Fruit fly (Drosophila melanogaster) whole organism, embryonic: Measurements from ENCODE around the gene mio.
A peak's percentile ranks its signal among the peaks of the same experiment; 100 is the strongest.

Experiments used
- Adf1 ChIP-seq: fragments of 200-800 bp; sonication (Bioruptor generic); IDR thresholded peaks from 2 replicates; pipeline ENCODE4 v1.3.6; 2022; ENCODE audit warnings: missing biosample characterization, missing genetic modification characterization
- Asciz ChIP-seq: fragments of 200-800 bp; sonication (Bioruptor generic); optimal IDR thresholded peaks from 2 replicates; lab custom pipeline; 2017; ENCODE audit warnings: missing biosample characterization, mild to moderate bottlenecking, missing genetic modification characterization, missing genetic modification reagents
- B-H2 ChIP-seq: fragments of 200-800 bp; sonication (Bioruptor generic); optimal IDR thresholded peaks from 2 replicates; lab custom pipeline; 2018; ENCODE audit warnings: missing biosample characterization, mild to moderate bottlenecking, missing genetic modification characterization
- Bdp1 ChIP-seq: fragments of 200-800 bp; sonication (Bioruptor generic); optimal IDR thresholded peaks from 3 replicates; lab custom pipeline; 2016; ENCODE audit warnings: missing biosample characterization, missing genetic modification characterization
- Bgb ChIP-seq: fragments of 200-800 bp; sonication (Bioruptor generic); IDR thresholded peaks from 2 replicates; pipeline ENCODE4 v1.3.6; 2022; ENCODE audit warnings: missing biosample characterization, missing genetic modification characterization; ENCODE audit not compliant: partially characterized antibody
- CG10267 ChIP-seq: fragments of 200-800 bp; sonication (Bioruptor generic); optimal IDR thresholded peaks from 2 replicates; lab custom pipeline; 2018; ENCODE audit warnings: missing biosample characterization, mild to moderate bottlenecking, missing genetic modification characterization, moderate library complexity
- CG10431 ChIP-seq: fragments of 200-800 bp; sonication (Bioruptor generic); optimal IDR thresholded peaks from 3 replicates; lab custom pipeline; 2018; ENCODE audit warnings: missing biosample characterization, mild to moderate bottlenecking, missing genetic modification characterization
- CG10565 ChIP-seq: fragments of 200-800 bp; sonication (Bioruptor generic); optimal IDR thresholded peaks from 3 replicates; lab custom pipeline; 2016; ENCODE audit warnings: missing biosample characterization, mild to moderate bottlenecking, missing genetic modification characterization
- CG12155 ChIP-seq: fragments of 200-800 bp; sonication (Bioruptor generic); optimal IDR thresholded peaks from 3 replicates; lab custom pipeline; 2016; ENCODE audit warnings: missing biosample characterization, missing genetic modification characterization
- CG12236 ChIP-seq: fragments of 200-800 bp; sonication (Bioruptor generic); optimal IDR thresholded peaks from 2 replicates; lab custom pipeline; 2016; ENCODE audit warnings: missing biosample characterization, missing genetic modification characterization
- CG13287 ChIP-seq: fragments of 200-800 bp; sonication (Bioruptor generic); IDR thresholded peaks from 2 replicates; pipeline ENCODE4 v1.3.6; 2022; ENCODE audit warnings: missing biosample characterization, missing genetic modification characterization; ENCODE audit not compliant: partially characterized antibody
- CG1529 ChIP-seq: fragments of 200-800 bp; sonication (Bioruptor generic); optimal IDR thresholded peaks from 3 replicates; lab custom pipeline; 2018; ENCODE audit warnings: missing biosample characterization, missing genetic modification characterization
- CG17385 ChIP-seq: fragments of 200-800 bp; sonication (Bioruptor generic); optimal IDR thresholded peaks from 3 replicates; lab custom pipeline; 2018; ENCODE audit warnings: missing biosample characterization, mild to moderate bottlenecking, missing genetic modification characterization
- CG2712 ChIP-seq: fragments of 200-800 bp; optimal IDR thresholded peaks from 3 replicates; lab custom pipeline; 2019; ENCODE audit warnings: missing biosample characterization, mild to moderate bottlenecking, missing genetic modification characterization, moderate library complexity
- CG2875 ChIP-seq: fragments of 200-800 bp; sonication (Bioruptor generic); optimal IDR thresholded peaks from 2 replicates; lab custom pipeline; 2017; ENCODE audit warnings: missing biosample characterization, mild to moderate bottlenecking, missing genetic modification characterization, missing genetic modification reagents
- CG30431 ChIP-seq: fragments of 200-800 bp; sonication (Bioruptor generic); optimal IDR thresholded peaks from 2 replicates; lab custom pipeline; 2017; ENCODE audit warnings: missing biosample characterization, missing genetic modification characterization
- CG3065 ChIP-seq: fragments of 200-800 bp; sonication (Bioruptor generic); optimal IDR thresholded peaks from 2 replicates; lab custom pipeline; 2016; ENCODE audit warnings: missing biosample characterization, missing genetic modification characterization
- CG31441 ChIP-seq: fragments of 200-800 bp; sonication (Bioruptor generic); IDR thresholded peaks from 2 replicates; pipeline ENCODE4 v1.3.6; 2022; ENCODE audit warnings: missing biosample characterization, missing genetic modification characterization
- CG3847 ChIP-seq: fragments of 200-800 bp; sonication (Bioruptor generic); IDR thresholded peaks from 2 replicates; pipeline ENCODE4 v1.3.6; 2022; ENCODE audit warnings: missing biosample characterization, missing genetic modification characterization
- CG42726 ChIP-seq: fragments of 200-800 bp; sonication (Bioruptor generic); IDR thresholded peaks from 2 replicates; pipeline ENCODE4 v1.3.6; 2022; ENCODE audit warnings: missing biosample characterization, missing genetic modification characterization; ENCODE audit not compliant: partially characterized antibody
- CG43689 ChIP-seq: fragments of 200-800 bp; sonication (Bioruptor generic); IDR thresholded peaks from 2 replicates; pipeline ENCODE4 v1.3.6; 2022; ENCODE audit warnings: missing biosample characterization, missing genetic modification characterization
- CG9215 ChIP-seq: fragments of 200-800 bp; sonication (Bioruptor generic); IDR thresholded peaks from 2 replicates; pipeline ENCODE4 v1.3.6; 2022; ENCODE audit warnings: missing biosample characterization, missing genetic modification characterization
- Dek ChIP-seq: fragments of 200-800 bp; sonication (Bioruptor generic); optimal IDR thresholded peaks from 3 replicates; lab custom pipeline; 2019; ENCODE audit warnings: missing biosample characterization, mild to moderate bottlenecking, missing genetic modification characterization, moderate library complexity
- Eip74EF ChIP-seq, 2 experiments: fragments of 200-800 bp in 1 of 2; fragments of >200 bp in 1 of 2; sonication (Bioruptor generic) in 1 of 2; optimal IDR thresholded peaks; 2 replicates each; lab custom pipeline; 2017 to 2019; ENCODE audit warnings: missing biosample characterization in 2 of 2, missing genetic modification characterization in 2 of 2, mild to moderate bottlenecking in 1 of 2, moderate library complexity in 1 of 2
- Ets65A ChIP-seq: fragments of 200-800 bp; sonication (Bioruptor generic); peaks from one replicate; lab custom pipeline; 2016; ENCODE audit warnings: missing biosample characterization, missing genetic modification characterization
- H2.0 ChIP-seq: fragments of 200-800 bp; sonication (Bioruptor generic); IDR thresholded peaks from 2 replicates; pipeline ENCODE4 v1.3.6; 2022; ENCODE audit warnings: missing biosample characterization, missing genetic modification characterization
- Hand ChIP-seq: fragments of 200-800 bp; sonication (Bioruptor generic); optimal IDR thresholded peaks from 2 replicates; lab custom pipeline; 2017; ENCODE audit warnings: mild to moderate bottlenecking, missing biosample characterization, missing genetic modification reagents, missing genetic modification characterization
- Poxn ChIP-seq: fragments of 200-800 bp; sonication (Bioruptor generic); IDR thresholded peaks from 2 replicates; pipeline ENCODE4 v1.3.6; 2022; ENCODE audit warnings: missing biosample characterization, missing genetic modification characterization
- Ravus ChIP-seq: fragments of 200-800 bp; sonication (Bioruptor generic); IDR thresholded peaks from 2 replicates; pipeline ENCODE4 v1.3.6; 2022; ENCODE audit warnings: missing biosample characterization, missing genetic modification characterization
- ac ChIP-seq: fragments of 200-800 bp; sonication (Bioruptor generic); optimal IDR thresholded peaks from 3 replicates; lab custom pipeline; 2017; ENCODE audit warnings: missing biosample characterization, mild to moderate bottlenecking, missing genetic modification characterization
- ase ChIP-seq: fragments of 200-800 bp; sonication (Bioruptor generic); IDR thresholded peaks from 3 replicates; pipeline ENCODE4 v1.3.6; 2022; ENCODE audit warnings: missing biosample characterization, missing genetic modification characterization
- bowl ChIP-seq: fragments of 200-800 bp; sonication (Bioruptor generic); IDR thresholded peaks from 2 replicates; pipeline ENCODE4 v1.3.6; 2022; ENCODE audit warnings: missing biosample characterization, missing genetic modification characterization
- btn ChIP-seq: fragments of 200-800 bp; sonication (Bioruptor generic); optimal IDR thresholded peaks from 2 replicates; lab custom pipeline; 2016; ENCODE audit warnings: missing biosample characterization, missing genetic modification characterization
- ci ChIP-seq: fragments of 200-800 bp; sonication (Bioruptor generic); IDR thresholded peaks from 3 replicates; pipeline ENCODE4 v1.3.6; 2022; ENCODE audit warnings: missing biosample characterization, missing genetic modification characterization
- croc ChIP-seq: fragments of 200-800 bp; sonication (Bioruptor generic); conservative IDR thresholded peaks from 3 replicates; pipeline ENCODE4 v1.3.6; 2022; ENCODE audit warnings: missing biosample characterization, missing genetic modification characterization
- kah ChIP-seq: fragments of 200-800 bp; sonication (Bioruptor generic); optimal IDR thresholded peaks from 2 replicates; lab custom pipeline; 2018; ENCODE audit warnings: missing biosample characterization, mild to moderate bottlenecking, missing genetic modification characterization
- kay ChIP-seq: fragments of 200-800 bp; sonication (Bioruptor generic); optimal IDR thresholded peaks from 2 replicates; lab custom pipeline; 2016; ENCODE audit warnings: missing biosample characterization, missing genetic modification characterization
- nerfin-2 ChIP-seq: fragments of 200-800 bp; sonication (Bioruptor generic); IDR thresholded peaks from 2 replicates; pipeline ENCODE4 v1.3.6; 2022; ENCODE audit warnings: missing biosample characterization, missing genetic modification characterization; ENCODE audit not compliant: partially characterized antibody
- rib ChIP-seq: fragments of 200-800 bp; sonication (Bioruptor generic); IDR thresholded peaks from 2 replicates; pipeline ENCODE4 v1.3.6; 2022; ENCODE audit warnings: missing biosample characterization, missing genetic modification characterization
- sim ChIP-seq: fragments of 200-800 bp; sonication (Bioruptor generic); IDR thresholded peaks from 2 replicates; pipeline ENCODE4 v1.3.6; 2022; ENCODE audit warnings: missing biosample characterization, missing genetic modification characterization
- sima ChIP-seq: fragments of 200-800 bp; sonication (Bioruptor generic); optimal IDR thresholded peaks from 2 replicates; lab custom pipeline; 2016; ENCODE audit warnings: missing biosample characterization, missing genetic modification characterization
- so ChIP-seq: fragments of 200-800 bp; sonication (Bioruptor generic); IDR thresholded peaks from 3 replicates; pipeline ENCODE4 v1.3.6; 2022; ENCODE audit warnings: missing biosample characterization, missing genetic modification characterization
- sqz ChIP-seq: fragments of 200-800 bp; sonication (Bioruptor generic); optimal IDR thresholded peaks from 3 replicates; lab custom pipeline; 2018; ENCODE audit warnings: missing biosample characterization, mild to moderate bottlenecking, missing genetic modification characterization
- tin ChIP-seq: fragments of 200-800 bp; sonication (Bioruptor generic); optimal IDR thresholded peaks from 3 replicates; lab custom pipeline; 2016; ENCODE audit warnings: missing biosample characterization, missing genetic modification characterization
- toy ChIP-seq: fragments of 200-800 bp; sonication (Bioruptor generic); IDR thresholded peaks from 2 replicates; pipeline ENCODE4 v1.3.6; 2022; ENCODE audit warnings: missing biosample characterization, missing genetic modification characterization
- ttk ChIP-seq: fragments of 200-800 bp; sonication (Bioruptor generic); IDR thresholded peaks from 2 replicates; pipeline ENCODE4 v2.1.2; 2022; ENCODE audit warnings: missing biosample characterization, missing genetic modification characterization
- tx ChIP-seq: fragments of 200-800 bp; sonication (Bioruptor generic); optimal IDR thresholded peaks from 2 replicates; lab custom pipeline; 2016; ENCODE audit warnings: missing biosample characterization, missing genetic modification characterization
- wor ChIP-seq: fragments of 200-800 bp; sonication (Bioruptor generic); IDR thresholded peaks from 2 replicates; pipeline ENCODE4 v1.3.6; 2022; ENCODE audit warnings: missing biosample characterization, missing genetic modification characterization
- yki ChIP-seq: fragments of >200 bp; optimal IDR thresholded peaks from 3 replicates; lab custom pipeline; 2018
- zf30C ChIP-seq: fragments of 200-800 bp; sonication (Bioruptor generic); optimal IDR thresholded peaks from 3 replicates; lab custom pipeline; 2018; ENCODE audit warnings: missing biosample characterization, mild to moderate bottlenecking, missing genetic modification characterization

The mio gene

dm6 chr2L:2175930-2176643 lies 41.0 kb upstream of the mio start (continued):
- 0 out of 3 replicates have a peak, but pooled peaks have one; percentile 15 for TF ChIP-seq croc (GFP tag; lab: Robert Waterston, UW)
- TF ChIP-seq CG42726 (GFP tag; lab: Robert Waterston, UW) = no peak
- TF ChIP-seq ase (GFP tag; lab: Robert Waterston, UW) = 0 out of 3 replicates have a peak, but pooled peaks have one; percentile 33
- no peak for TF ChIP-seq zf30C
- no peak for TF ChIP-seq nerfin-2
- no peak for TF ChIP-seq kah (GFP tag; lab: Kevin White, UChicago)
- TF ChIP-seq CG9215 (GFP tag; lab: Robert Waterston, UW) = peak; percentile 33
- no peak for TF ChIP-seq btn (GFP tag; lab: Kevin White, UChicago)
- peak; percentile 8 for TF ChIP-seq B-H2 (GFP tag; lab: Kevin White, UChicago)
- peak; percentile 27 for TF ChIP-seq sqz (GFP tag; lab: Kevin White, UChicago)
- no peak for TF ChIP-seq CG17385
- TF ChIP-seq yki (lab: Kevin White, UChicago) = no peak
- TF ChIP-seq CG2712 (tag; lab: Kevin White, UChicago) = peak; percentile 53
- no peak for TF ChIP-seq sim (GFP tag; lab: Robert Waterston, UW)
- TF ChIP-seq tin (GFP tag; lab: Kevin White, UChicago) = no peak
- no peak for TF ChIP-seq Poxn (GFP tag; lab: Robert Waterston, UW)
- TF ChIP-seq Adf1 (GFP tag; lab: Robert Waterston, UW) = peak; percentile 59
- TF ChIP-seq H2.0 = no peak; the same call in 1 of the 2 replicates
- TF ChIP-seq CG2875 (GFP tag; lab: Kevin White, UChicago) = no peak
- no peak for TF ChIP-seq CG10565
- TF ChIP-seq CG3065 (GFP tag; lab: Kevin White, UChicago) = no peak
- TF ChIP-seq bowl (GFP tag; lab: Robert Waterston, UW) = no peak
- TF ChIP-seq Ravus = no peak; the same call in 1 of the 2 replicates
- TF ChIP-seq Asciz (GFP tag; lab: Kevin White, UChicago) = no peak
- TF ChIP-seq CG12155 (GFP tag; lab: Kevin White, UChicago) = peak; percentile 45
- TF ChIP-seq Ets65A (GFP tag; lab: Kevin White, UChicago) = no peak
- peak; percentile 32 for TF ChIP-seq Hand (GFP tag; lab: Kevin White, UChicago)
- TF ChIP-seq ttk (GFP tag; lab: Robert Waterston, UW) = no peak
- no peak for TF ChIP-seq tx (GFP tag; lab: Kevin White, UChicago)
- peak; percentile 17 for TF ChIP-seq CG10267
- no peak for TF ChIP-seq CG1529 (GFP tag; lab: Kevin White, UChicago)
- no peak for TF ChIP-seq kay (GFP tag; lab: Kevin White, UChicago)
- no peak for TF ChIP-seq Eip74EF (GFP tag; optimal IDR thresholded peaks at IDR 0.05; lab: Kevin White, UChicago)
- 0 out of 3 replicates have a peak, but pooled peaks have one; percentile 10 for TF ChIP-seq ci (GFP tag; lab: Robert Waterston, UW)
- TF ChIP-seq CG30431 (GFP tag; lab: Kevin White, UChicago) = no peak
- peak; percentile 63 for TF ChIP-seq Dek (tag; lab: Kevin White, UChicago)
- no peak for TF ChIP-seq CG43689 (GFP tag; lab: Robert Waterston, UW)
- TF ChIP-seq sima (GFP tag; lab: Kevin White, UChicago) = no peak
- TF ChIP-seq wor (GFP tag; lab: Robert Waterston, UW) = 0 out of 2 replicates have a peak, but pooled peaks have one; percentile 28
- no peak for TF ChIP-seq CG13287 (GFP tag; lab: Robert Waterston, UW)
- peak; percentile 73 for TF ChIP-seq CG3847 (GFP tag; lab: Robert Waterston, UW)
- peak; percentile 58 for TF ChIP-seq CG31441 (GFP tag; lab: Robert Waterston, UW)
- no peak for TF ChIP-seq Bdp1
- 0 out of 3 replicates have a peak, but pooled peaks have one; percentile 8 for TF ChIP-seq so (GFP tag; lab: Robert Waterston, UW)
- TF ChIP-seq CG12236 (GFP tag; lab: Kevin White, UChicago) = no peak
- TF ChIP-seq Bgb (GFP tag; lab: Robert Waterston, UW) = no peak
- TF ChIP-seq CG10431 (GFP tag; lab: Kevin White, UChicago) = no peak
- 0 out of 2 replicates have a peak, but pooled peaks have one; percentile 45 for TF ChIP-seq toy (GFP tag; lab: Robert Waterston, UW)
- no peak for TF ChIP-seq ac (GFP tag; lab: Kevin White, UChicago)
- peak; percentile 36; the same call in 1 of the 2 replicates for TF ChIP-seq rib (GFP tag; lab: Robert Waterston, UW)
